Fruit fly (Drosophila melanogaster): ENCODE results near the gene GluRIIC.
A peak's percentile ranks its signal among the peaks of the same experiment; 100 is the strongest.

The GluRIIC gene

dm6 chr2L:865851-866250, 48.0 kb upstream of the GluRIIC start (continued):
- TF ChIP-seq Hr78 (GFP tag; optimal IDR thresholded peaks at IDR 0.05) (peak in 1 of 2 experiments; percentile 94), Atf6 (GFP tag; IDR thresholded peaks at IDR 0.05) (peak; percentile 95), CG9932 (GFP tag; IDR thresholded peaks at IDR 0.05) (peak; percentile 95), CG43689 (GFP tag; IDR thresholded peaks at IDR 0.05) (peak; percentile 91), tgo (GFP tag; IDR thresholded peaks at IDR 0.05) (peak; percentile 96), Oli (tag; optimal IDR thresholded peaks at IDR 0.05) (peak; percentile 96), Aef1 (GFP tag; IDR thresholded peaks at IDR 0.05) (peak; percentile 95), D19A (tag; optimal IDR thresholded peaks at IDR 0.05) (peak; percentile 92), crp (GFP tag; optimal IDR thresholded peaks at IDR 0.05) (peak in 1 of 2 experiments; percentile 66), lbe (GFP tag; optimal IDR thresholded peaks at IDR 0.05) (peak; percentile 97), tio (GFP tag; optimal IDR thresholded peaks at IDR 0.05) (peak; percentile 96), CG30403 (GFP tag; optimal IDR thresholded peaks at IDR 0.05) (peak; percentile 98), CG11093 (GFP tag; IDR thresholded peaks at IDR 0.05) (peak; percentile 91), Bdp1 (GFP tag; optimal IDR thresholded peaks at IDR 0.05) (peak; percentile 86), Nf-YC (tag; optimal IDR thresholded peaks at IDR 0.05) (peak; percentile 79), Xbp1 (GFP tag; optimal IDR thresholded peaks at IDR 0.05) (peak; percentile 97), esg (GFP tag; conservative IDR thresholded peaks at IDR 0.05) (peak; percentile 95), al (GFP tag; IDR thresholded peaks at IDR 0.05) (peak; percentile 89), CG6175 (GFP tag; IDR thresholded peaks at IDR 0.05) (peak; percentile 89), ham (GFP tag; IDR thresholded peaks at IDR 0.05) (peak; percentile 78), CG17802 (tag; optimal IDR thresholded peaks at IDR 0.05) (peak; percentile 87), pb (GFP tag; optimal IDR thresholded peaks at IDR 0.05) (peak; percentile 89), Gsc (GFP tag; IDR thresholded peaks at IDR 0.05) (peak; percentile 84), BEAF-32 (GFP tag; optimal IDR thresholded peaks at IDR 0.05) (peak; percentile 7), CG18476 (GFP tag; optimal IDR thresholded peaks at IDR 0.05) (peak; percentile 95), Hsf (GFP tag; optimal IDR thresholded peaks at IDR 0.05) (peak; percentile 96), Sry-δ (GFP tag; optimal IDR thresholded peaks at IDR 0.05) (peak; percentile 70), jing (GFP tag; optimal IDR thresholded peaks at IDR 0.05) (peak; percentile 94), prd (optimal IDR thresholded peaks at IDR 0.05) (no peak), prd (GFP tag; IDR thresholded peaks at IDR 0.05) (peak; percentile 97), btn (GFP tag; optimal IDR thresholded peaks at IDR 0.05) (peak; percentile 92), CG9437 (GFP tag; optimal IDR thresholded peaks at IDR 0.05) (peak; percentile 89), run (tag; optimal IDR thresholded peaks at IDR 0.05) (peak; percentile 89), ab (GFP tag; optimal IDR thresholded peaks at IDR 0.05) (peak; percentile 90), CG33213 (GFP tag; optimal IDR thresholded peaks at IDR 0.05) (peak; percentile 96), Side (GFP tag; optimal IDR thresholded peaks at IDR 0.05) (peak; percentile 97), sr (GFP tag; IDR thresholded peaks at IDR 0.05) (peak; percentile 88; the same call in 2 of the 3 replicates), Taf1 (GFP tag; IDR thresholded peaks at IDR 0.05) (peak; percentile 84), Dfd (GFP tag; optimal IDR thresholded peaks at IDR 0.05) (peak in 1 of 2 experiments; percentile 4), CG7271 (tag; optimal IDR thresholded peaks at IDR 0.05) (peak; percentile 90), bcd (GFP tag; optimal IDR thresholded peaks at IDR 0.05) (peak; percentile 96), grn (GFP tag; optimal IDR thresholded peaks at IDR 0.05) (peak; percentile 86), mld (GFP tag; IDR thresholded peaks at IDR 0.05; ENCODE audit: partially characterized antibody) (no peak), Deaf1 (tag; optimal IDR thresholded peaks at IDR 0.05) (peak; percentile 76), CG14710 (tag; optimal IDR thresholded peaks at IDR 0.05) (peak; percentile 93), sens (GFP tag) (peak; percentile 99), NC2α (GFP tag; optimal IDR thresholded peaks at IDR 0.05) (peak; percentile 86), Med (GFP tag) (peak; percentile 100), CG10543 (GFP tag; optimal IDR thresholded peaks at IDR 0.05) (peak; percentile 85), HLHmδ (GFP tag; optimal IDR thresholded peaks at IDR 0.05) (no peak), Mad (GFP tag; optimal IDR thresholded peaks at IDR 0.05) (peak; percentile 96), CG17186 (GFP tag; optimal IDR thresholded peaks at IDR 0.05) (peak; percentile 89)
